Worm (Caenorhabditis elegans) whole organism, early embryonic: Measurements from ENCODE around the gene shw-3.

Experiments used
- aly-1 ChIP-seq: sonication (generic microtip); optimal IDR thresholded peaks from 2 replicates; lab custom pipeline; 2016; ENCODE audit warnings: missing genetic modification characterization, missing compliant biosample characterization
- ama-1 ChIP-seq: fragments of 150-350 bp; optimal IDR thresholded peaks from 2 replicates; lab custom pipeline; 2014
- ceh-13 ChIP-seq: fragments of 200-800 bp; sonication (Bioruptor generic); optimal IDR thresholded peaks from 2 replicates; lab custom pipeline; 2018; ENCODE audit warnings: mild to moderate bottlenecking, missing genetic modification characterization, missing compliant biosample characterization
- ceh-36 ChIP-seq: sonication (generic microtip); optimal IDR thresholded peaks from 2 replicates; lab custom pipeline; 2016; ENCODE audit warnings: missing genetic modification characterization, inconsistent platforms, missing compliant biosample characterization
- flt-1 ChIP-seq: fragments of 200-800 bp; sonication (Bioruptor generic); IDR thresholded peaks from 2 replicates; pipeline ENCODE4 v1.3.6; 2022; ENCODE audit warnings: missing genetic modification characterization, missing compliant biosample characterization
- pes-1 ChIP-seq: fragments of 200-800 bp; sonication (Bioruptor generic); IDR thresholded peaks from 2 replicates; pipeline ENCODE4 v1.3.6; 2022; ENCODE audit warnings: missing genetic modification reagents, missing genetic modification characterization, missing compliant biosample characterization
- scrt-1 ChIP-seq: fragments of 200-800 bp; sonication (Bioruptor generic); IDR thresholded peaks from 2 replicates; pipeline ENCODE4 v1.3.6; 2022; ENCODE audit warnings: missing genetic modification characterization, missing compliant biosample characterization
- sea-1 ChIP-seq: fragments of 200-800 bp; sonication (Bioruptor generic); conservative IDR thresholded peaks from 2 replicates; pipeline ENCODE4 v1.3.6; 2022; ENCODE audit warnings: missing genetic modification characterization, missing compliant biosample characterization
- tbx-11 ChIP-seq: fragments of 200-800 bp; sonication (Bioruptor generic); IDR thresholded peaks from 2 replicates; pipeline ENCODE4 v1.3.6; 2022; ENCODE audit warnings: missing genetic modification characterization, missing compliant biosample characterization
- tbx-37 ChIP-seq: fragments of 200-800 bp; sonication (Bioruptor generic); conservative IDR thresholded peaks from 2 replicates; pipeline ENCODE4 v1.3.6; 2022; ENCODE audit warnings: missing genetic modification reagents, missing genetic modification characterization, missing compliant biosample characterization
- tra-4 ChIP-seq: sonication (generic microtip); optimal IDR thresholded peaks from 2 replicates; lab custom pipeline; 2017; ENCODE audit warnings: missing genetic modification characterization, missing compliant biosample characterization

DNA sequence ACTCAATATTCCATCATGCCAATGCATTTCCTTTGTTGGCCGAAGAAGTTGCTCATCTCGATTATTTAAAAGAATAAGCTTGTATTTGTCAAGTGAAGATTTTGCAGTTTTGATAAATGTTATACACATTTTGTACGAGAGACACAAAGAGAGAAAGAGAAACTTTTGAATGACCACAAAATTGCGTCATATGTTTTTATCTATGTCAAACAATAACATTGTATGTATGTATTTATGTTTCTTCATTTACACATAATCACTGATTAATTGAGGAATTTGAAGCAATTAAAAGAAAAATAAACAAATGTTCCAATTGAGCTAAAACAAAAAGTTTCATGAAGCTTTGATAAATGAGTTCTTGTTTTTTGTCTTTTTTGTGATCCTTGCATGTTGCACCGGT is 23.8 kb downstream of the shw-3 start, which contains the start of gene hrg-9:
- no peak for TF ChIP-seq flt-1 (GFP tag; lab: Robert Waterston, UW)
- TF ChIP-seq ama-1 = no peak
- no peak for TF ChIP-seq tra-4 (tag; lab: Kevin White, UChicago)
- TF ChIP-seq pes-1 (GFP tag; lab: Robert Waterston, UW) = no peak
- TF ChIP-seq ceh-36 = no peak
- TF ChIP-seq sea-1 (GFP tag; lab: Robert Waterston, UW) = no peak
- no peak for TF ChIP-seq ceh-13
- no peak for TF ChIP-seq tbx-37
- TF ChIP-seq scrt-1 (GFP tag; lab: Robert Waterston, UW) = no peak
- TF ChIP-seq tbx-11 = no peak
- no peak for TF ChIP-seq aly-1 (tag; lab: Kevin White, UChicago)
